Fruit fly (Drosophila melanogaster) whole organism, embryonic: ENCODE measurements around the gene Nazo.

Source experiments
- CG10267 ChIP-seq: fragments of 200-800 bp; sonication (Bioruptor generic); optimal IDR thresholded peaks from 2 replicates; lab custom pipeline; 2018; ENCODE audit warnings: missing biosample characterization, mild to moderate bottlenecking, missing genetic modification characterization, moderate library complexity
- CG10654 ChIP-seq: fragments of 200-800 bp; sonication (Bioruptor generic); optimal IDR thresholded peaks from 2 replicates; lab custom pipeline; 2016; ENCODE audit warnings: missing biosample characterization, missing genetic modification characterization
- CG13123 ChIP-seq: fragments of 200-800 bp; sonication (Bioruptor generic); optimal IDR thresholded peaks from 2 replicates; lab custom pipeline; 2016; ENCODE audit warnings: missing biosample characterization, missing genetic modification characterization
- CG13287 ChIP-seq: fragments of 200-800 bp; sonication (Bioruptor generic); IDR thresholded peaks from 2 replicates; pipeline ENCODE4 v1.3.6; 2022; ENCODE audit warnings: missing biosample characterization, missing genetic modification characterization; ENCODE audit not compliant: partially characterized antibody
- CG14050 ChIP-seq: fragments of 200-800 bp; sonication (Bioruptor generic); IDR thresholded peaks from 3 replicates; pipeline ENCODE4 v1.3.6; 2022; ENCODE audit warnings: missing biosample characterization, missing genetic modification characterization
- CG18262 ChIP-seq: fragments of 200-800 bp; optimal IDR thresholded peaks from 3 replicates; lab custom pipeline; 2019; ENCODE audit warnings: missing biosample characterization, mild to moderate bottlenecking, missing genetic modification characterization, moderate library complexity
- CG18599 ChIP-seq: fragments of 200-800 bp; sonication (Bioruptor generic); optimal IDR thresholded peaks from 3 replicates; lab custom pipeline; 2017; ENCODE audit warnings: missing biosample characterization, missing genetic modification characterization, mild to moderate bottlenecking, moderate library complexity, missing genetic modification reagents
- CG31441 ChIP-seq: fragments of 200-800 bp; sonication (Bioruptor generic); IDR thresholded peaks from 2 replicates; pipeline ENCODE4 v1.3.6; 2022; ENCODE audit warnings: missing biosample characterization, missing genetic modification characterization
- CG33557 ChIP-seq: fragments of 200-800 bp; sonication (Bioruptor generic); optimal IDR thresholded peaks from 2 replicates; lab custom pipeline; 2019; ENCODE audit warnings: missing biosample characterization, mild to moderate bottlenecking, missing genetic modification characterization, moderate library complexity
- CG34376 ChIP-seq: fragments of 200-800 bp; sonication (Bioruptor generic); optimal IDR thresholded peaks from 2 replicates; lab custom pipeline; 2018; ENCODE audit warnings: missing biosample characterization, mild to moderate bottlenecking, missing genetic modification characterization
- CG43689 ChIP-seq: fragments of 200-800 bp; sonication (Bioruptor generic); IDR thresholded peaks from 2 replicates; pipeline ENCODE4 v1.3.6; 2022; ENCODE audit warnings: missing biosample characterization, missing genetic modification characterization
- CG4820 ChIP-seq: fragments of 200-800 bp; sonication (Bioruptor generic); optimal IDR thresholded peaks from 3 replicates; lab custom pipeline; 2016; ENCODE audit warnings: missing biosample characterization, missing genetic modification characterization
- CG6175 ChIP-seq: fragments of 200-800 bp; sonication (Bioruptor generic); IDR thresholded peaks from 3 replicates; pipeline ENCODE4 v1.3.6; 2022; ENCODE audit warnings: missing biosample characterization, missing genetic modification characterization
- CG6272 ChIP-seq: fragments of 200-800 bp; sonication (Bioruptor generic); IDR thresholded peaks from 2 replicates; pipeline ENCODE4 v1.3.6; 2022; ENCODE audit warnings: missing biosample characterization, missing genetic modification characterization
- CG6765 ChIP-seq: fragments of 200-800 bp; sonication (Bioruptor generic); optimal IDR thresholded peaks from 3 replicates; lab custom pipeline; 2017; ENCODE audit warnings: missing biosample characterization, mild to moderate bottlenecking, missing genetic modification characterization
- CG7928 ChIP-seq: fragments of 200-800 bp; sonication (Bioruptor generic); optimal IDR thresholded peaks from 2 replicates; lab custom pipeline; 2017; ENCODE audit warnings: missing biosample characterization, mild to moderate bottlenecking, missing genetic modification characterization
- CG8359 ChIP-seq: fragments of 200-800 bp; sonication (Bioruptor generic); optimal IDR thresholded peaks from 2 replicates; lab custom pipeline; 2017; ENCODE audit warnings: missing biosample characterization, mild to moderate bottlenecking, missing genetic modification characterization, borderline replicate concordance
- Doc2 ChIP-seq: fragments of 200-800 bp; sonication (Bioruptor generic); IDR thresholded peaks from 2 replicates; pipeline ENCODE4 v1.3.6; 2022; ENCODE audit warnings: missing biosample characterization, missing genetic modification characterization
- Drgx ChIP-seq: fragments of 200-800 bp; sonication (Bioruptor generic); IDR thresholded peaks from 2 replicates; pipeline ENCODE4 v1.3.6; 2022; ENCODE audit warnings: missing biosample characterization, missing genetic modification characterization
- MESR4 ChIP-seq: fragments of 200-800 bp; sonication (Bioruptor generic); optimal IDR thresholded peaks from 2 replicates; lab custom pipeline; 2018; ENCODE audit warnings: missing biosample characterization, mild to moderate bottlenecking, missing genetic modification characterization, moderate library complexity
- NC2α ChIP-seq: fragments of 200-800 bp; sonication (Bioruptor generic); optimal IDR thresholded peaks from 2 replicates; lab custom pipeline; 2016; ENCODE audit warnings: missing biosample characterization, missing genetic modification characterization
- Pdp1 ChIP-seq, 2 experiments: fragments of 200-800 bp; sonication (Bioruptor generic); optimal IDR thresholded peaks; 3 replicates each; lab custom pipeline; 2016; ENCODE audit warnings: missing biosample characterization in 2 of 2, missing genetic modification characterization in 2 of 2, mild to moderate bottlenecking in 1 of 2, moderate library complexity in 1 of 2
- Poxn ChIP-seq: fragments of 200-800 bp; sonication (Bioruptor generic); IDR thresholded peaks from 2 replicates; pipeline ENCODE4 v1.3.6; 2022; ENCODE audit warnings: missing biosample characterization, missing genetic modification characterization
- Ptx1 ChIP-seq: fragments of 200-800 bp; sonication (Bioruptor generic); IDR thresholded peaks from 2 replicates; pipeline ENCODE4 v1.3.6; 2022; ENCODE audit warnings: missing biosample characterization, missing genetic modification characterization
- Ssrp ChIP-seq: fragments of 200-800 bp; sonication (Bioruptor generic); optimal IDR thresholded peaks from 2 replicates; lab custom pipeline; 2018; ENCODE audit warnings: missing biosample characterization, mild to moderate bottlenecking, missing genetic modification characterization, moderate library complexity
- TFAM ChIP-seq: fragments of 200-800 bp; sonication (Bioruptor generic); optimal IDR thresholded peaks from 2 replicates; lab custom pipeline; 2017; ENCODE audit warnings: missing biosample characterization, missing genetic modification characterization, inconsistent platforms
- Xrp1 ChIP-seq: fragments of 200-800 bp; sonication (Bioruptor generic); IDR thresholded peaks from 2 replicates; pipeline ENCODE4 v1.3.6; 2022; ENCODE audit warnings: missing biosample characterization, missing genetic modification characterization
- amos ChIP-seq: fragments of 200-800 bp; sonication (Bioruptor generic); IDR thresholded peaks from 2 replicates; pipeline ENCODE4 v1.3.6; 2022; ENCODE audit warnings: missing biosample characterization, missing genetic modification characterization; ENCODE audit not compliant: partially characterized antibody
- ap ChIP-seq: fragments of 200-800 bp; sonication (Bioruptor generic); IDR thresholded peaks from 2 replicates; pipeline ENCODE4 v1.3.6; 2022; ENCODE audit warnings: missing biosample characterization, missing genetic modification characterization
- ci ChIP-seq: fragments of 200-800 bp; sonication (Bioruptor generic); IDR thresholded peaks from 3 replicates; pipeline ENCODE4 v1.3.6; 2022; ENCODE audit warnings: missing biosample characterization, missing genetic modification characterization
- dpn ChIP-seq, 2 experiments: fragments of 200-800 bp; sonication (Bioruptor generic); optimal IDR thresholded peaks; 3 replicates each; lab custom pipeline; 2016; ENCODE audit warnings: missing biosample characterization in 2 of 2, missing genetic modification characterization in 2 of 2
- gsb-n ChIP-seq: fragments of 200-800 bp; sonication (Bioruptor generic); optimal IDR thresholded peaks from 3 replicates; lab custom pipeline; 2018; ENCODE audit warnings: missing biosample characterization, mild to moderate bottlenecking, missing genetic modification characterization
- kay ChIP-seq: fragments of 200-800 bp; sonication (Bioruptor generic); optimal IDR thresholded peaks from 2 replicates; lab custom pipeline; 2016; ENCODE audit warnings: missing biosample characterization, missing genetic modification characterization
- klu ChIP-seq: fragments of 200-800 bp; sonication (Bioruptor generic); IDR thresholded peaks from 2 replicates; pipeline ENCODE4 v1.3.6; 2022; ENCODE audit warnings: missing biosample characterization, missing genetic modification characterization
- lab ChIP-seq: fragments of 200-800 bp; sonication (Bioruptor generic); optimal IDR thresholded peaks from 3 replicates; lab custom pipeline; 2017; ENCODE audit warnings: missing biosample characterization, missing genetic modification characterization, mild to moderate bottlenecking, moderate library complexity, missing genetic modification reagents
- lmd ChIP-seq: fragments of 200-800 bp; sonication (Bioruptor generic); IDR thresholded peaks from 2 replicates; pipeline ENCODE4 v1.3.6; 2022; ENCODE audit warnings: missing biosample characterization, missing genetic modification characterization
- lola ChIP-seq, 3 experiments: fragments of >200 bp in 2 of 3; fragments of 200-800 bp in 1 of 3; sonication (Bioruptor generic) in 1 of 3; optimal IDR thresholded peaks; 2 replicates each; lab custom pipeline; 2017 to 2019; ENCODE audit warnings: missing biosample characterization in 3 of 3, missing genetic modification characterization in 3 of 3, mild to moderate bottlenecking in 1 of 3, moderate library complexity in 1 of 3
- nom ChIP-seq: fragments of 200-800 bp; sonication (Bioruptor generic); optimal IDR thresholded peaks from 2 replicates; lab custom pipeline; 2017; ENCODE audit warnings: missing biosample characterization, missing genetic modification characterization, mild to moderate bottlenecking, moderate library complexity, missing genetic modification reagents
- otp ChIP-seq: fragments of 200-800 bp; sonication (Bioruptor generic); IDR thresholded peaks from 3 replicates; pipeline ENCODE4, ENCODE4 v1.3.6; 2022; ENCODE audit warnings: missing biosample characterization, missing genetic modification characterization
- pan ChIP-seq, 4 experiments: fragments of >200 bp in 3 of 4; fragments of 200-800 bp in 1 of 4; sonication (Bioruptor generic) in 1 of 4; optimal IDR thresholded peaks in 3 of 4; IDR thresholded peaks in 1 of 4; 2 replicates each; pipeline versions ENCODE4 v1.3.6 to Lab custom; 2017 to 2022; ENCODE audit warnings: missing biosample characterization in 2 of 4, missing genetic modification characterization in 2 of 4, mixed read lengths in 1 of 4
- ro ChIP-seq: fragments of 200-800 bp; sonication (Bioruptor generic); IDR thresholded peaks from 2 replicates; pipeline ENCODE4 v1.3.6; 2022; ENCODE audit warnings: missing biosample characterization, missing genetic modification characterization
- sens ChIP-seq: fragments of 200-800 bp; sonication (Bioruptor generic); peaks from one replicate; lab custom pipeline; 2016; ENCODE audit warnings: missing biosample characterization, missing genetic modification characterization
- sima ChIP-seq: fragments of 200-800 bp; sonication (Bioruptor generic); optimal IDR thresholded peaks from 2 replicates; lab custom pipeline; 2016; ENCODE audit warnings: missing biosample characterization, missing genetic modification characterization
- slp2 ChIP-seq: fragments of 200-800 bp; sonication (Bioruptor generic); optimal IDR thresholded peaks from 2 replicates; lab custom pipeline; 2016; ENCODE audit warnings: missing biosample characterization, missing genetic modification characterization
- so ChIP-seq: fragments of 200-800 bp; sonication (Bioruptor generic); IDR thresholded peaks from 3 replicates; pipeline ENCODE4 v1.3.6; 2022; ENCODE audit warnings: missing biosample characterization, missing genetic modification characterization
- sr ChIP-seq: fragments of 200-800 bp; sonication (Bioruptor generic); IDR thresholded peaks from 3 replicates; pipeline ENCODE4 v1.3.6; 2022; ENCODE audit warnings: missing biosample characterization, missing genetic modification characterization
- stc ChIP-seq: fragments of 200-800 bp; sonication (Bioruptor generic); IDR thresholded peaks from 2 replicates; pipeline ENCODE4 v1.3.6; 2022; ENCODE audit warnings: missing biosample characterization, missing genetic modification characterization
- tgo ChIP-seq: fragments of 200-800 bp; sonication (Bioruptor generic); IDR thresholded peaks from 3 replicates; pipeline ENCODE4 v1.3.6; 2022; ENCODE audit warnings: missing biosample characterization, missing genetic modification characterization
- tin ChIP-seq: fragments of 200-800 bp; sonication (Bioruptor generic); optimal IDR thresholded peaks from 3 replicates; lab custom pipeline; 2016; ENCODE audit warnings: missing biosample characterization, missing genetic modification characterization
- unc-4 ChIP-seq: fragments of 200-800 bp; sonication (Bioruptor generic); IDR thresholded peaks from 2 replicates; pipeline ENCODE4 v1.3.6; 2022; ENCODE audit warnings: missing biosample characterization, missing genetic modification characterization; ENCODE audit not compliant: partially characterized antibody
- vvl ChIP-seq: fragments of 200-800 bp; sonication (Bioruptor generic); IDR thresholded peaks from 2 replicates; pipeline ENCODE4 v1.3.6; 2022; ENCODE audit warnings: missing biosample characterization, missing genetic modification characterization

Nazo gene

DNA sequence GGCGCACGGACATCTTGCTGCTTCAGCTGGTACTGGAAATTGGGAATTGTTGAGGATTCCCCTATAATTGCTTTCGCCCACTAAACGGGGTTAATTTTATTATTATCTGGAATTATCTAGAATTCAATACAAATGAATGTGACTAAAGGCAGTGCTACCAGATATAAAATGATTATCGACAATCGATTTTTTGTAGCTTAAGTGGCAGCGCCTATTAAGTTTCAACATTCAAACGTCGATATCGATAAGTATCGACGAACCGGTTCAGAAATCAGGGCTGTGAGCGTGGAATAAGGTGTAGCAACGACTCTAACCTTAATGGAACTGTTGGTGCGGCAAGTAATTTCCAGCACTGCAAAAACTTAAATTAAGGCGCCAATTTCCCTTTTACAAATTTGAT is 17.4 kb downstream of the Nazo start, which contains the start of gene Sgt1:
Gene Sgt1 (minus strand): TSS at position 165 of the 400 bp plus-strand sequence.
- TF ChIP-seq CG7928 (GFP tag; lab: Kevin White, UChicago): peak; percentile 94
- TF ChIP-seq sens: peak; percentile 91
- TF ChIP-seq CG13287: peak; percentile 85
- TF ChIP-seq Xrp1: no peak
- peak; percentile 94 for TF ChIP-seq MESR4 (GFP tag; lab: Kevin White, UChicago)
- no peak for TF ChIP-seq TFAM (GFP tag; lab: Kevin White, UChicago)
- TF ChIP-seq vvl: peak; percentile 57
- TF ChIP-seq Pdp1 (GFP tag; optimal IDR thresholded peaks at IDR 0.05; lab: Kevin White, UChicago): peak in 1 of 2 experiments; percentile 37
- TF ChIP-seq tin: peak; percentile 23
- no peak for TF ChIP-seq slp2
- TF ChIP-seq lmd (GFP tag; lab: Robert Waterston, UW): no peak; the same call in 1 of the 2 replicates
- TF ChIP-seq CG43689: no peak
- no peak for TF ChIP-seq sima (GFP tag; lab: Kevin White, UChicago)
- no peak for TF ChIP-seq ap
- no peak for TF ChIP-seq gsb-n (tag; lab: Kevin White, UChicago)
- peak; percentile 34 to 68 for TF ChIP-seq dpn (GFP tag; optimal IDR thresholded peaks at IDR 0.05; lab: Kevin White, UChicago)
- peak; percentile 78 for TF ChIP-seq unc-4 (GFP tag; lab: Robert Waterston, UW)
- no peak for TF ChIP-seq Poxn (GFP tag; lab: Robert Waterston, UW)
- no peak for TF ChIP-seq CG14050 (GFP tag; lab: Robert Waterston, UW)
- TF ChIP-seq CG6765 (GFP tag; lab: Kevin White, UChicago): no peak
- TF ChIP-seq CG33557 (GFP tag; lab: Kevin White, UChicago): no peak
- peak; percentile 85 for TF ChIP-seq amos (GFP tag; lab: Robert Waterston, UW)
- TF ChIP-seq CG31441: no peak
- no peak for TF ChIP-seq CG6175 (GFP tag; lab: Robert Waterston, UW)
- TF ChIP-seq CG6272 (GFP tag; lab: Robert Waterston, UW): 0 out of 2 replicates have a peak, but pooled peaks have one; percentile 28
- 0 out of 3 replicates have a peak, but pooled peaks have one; percentile 24 for TF ChIP-seq so (GFP tag; lab: Robert Waterston, UW)
- TF ChIP-seq klu (GFP tag; lab: Robert Waterston, UW): no peak
- no peak for TF ChIP-seq Drgx
- TF ChIP-seq CG10267 (tag; lab: Kevin White, UChicago): peak; percentile 98
- TF ChIP-seq CG13123 (GFP tag; lab: Kevin White, UChicago): no peak
- no peak for TF ChIP-seq CG18262 (tag; lab: Kevin White, UChicago)
- no peak for TF ChIP-seq pan (optimal IDR thresholded peaks at IDR 0.05; lab: Kevin White, UChicago)
- TF ChIP-seq pan (GFP tag; optimal IDR thresholded peaks at IDR 0.05 in 1 of 2, IDR thresholded peaks at IDR 0.05 in 1 of 2): no peak
- TF ChIP-seq stc (GFP tag; lab: Robert Waterston, UW): no peak
- TF ChIP-seq CG4820 (GFP tag; lab: Kevin White, UChicago): no peak
- TF ChIP-seq CG8359: no peak
- no peak for TF ChIP-seq ro
- TF ChIP-seq CG34376: peak; percentile 78
- TF ChIP-seq Ptx1 (GFP tag; lab: Robert Waterston, UW): no peak
- no peak for TF ChIP-seq sr
- no peak for TF ChIP-seq Ssrp (tag; lab: Kevin White, UChicago)
- TF ChIP-seq kay (GFP tag; lab: Kevin White, UChicago): no peak
- no peak for TF ChIP-seq tgo (GFP tag; lab: Robert Waterston, UW)
- no peak for TF ChIP-seq ci
- TF ChIP-seq otp (GFP tag; lab: Robert Waterston, UW): no peak
- TF ChIP-seq nom: no peak
- TF ChIP-seq CG10654 (GFP tag; lab: Kevin White, UChicago): no peak
- no peak for TF ChIP-seq NC2α (GFP tag; lab: Kevin White, UChicago)
- TF ChIP-seq Doc2 (GFP tag; lab: Robert Waterston, UW): no peak
- TF ChIP-seq CG18599 (GFP tag; lab: Kevin White, UChicago): no peak
- TF ChIP-seq lola (GFP tag; optimal IDR thresholded peaks at IDR 0.05; lab: Kevin White, UChicago): no peak
- TF ChIP-seq lab (GFP tag; lab: Kevin White, UChicago): no peak
